Fruit fly (Drosophila melanogaster): Measurements from ENCODE around the gene CG14662.

CG14662 gene

dm6 chr3R:4989150-4990017, 5.4 kb upstream of the CG14662 start (continued):
- no peak for TF ChIP-seq CG10366 (GFP tag; IDR thresholded peaks at IDR 0.05)
- TF ChIP-seq Pdp1 (GFP tag; optimal IDR thresholded peaks at IDR 0.05): peak; percentile 32 to 54
- TF ChIP-seq CG6654 (GFP tag; optimal IDR thresholded peaks at IDR 0.05): peak; percentile 16
- TF ChIP-seq Ada2b (GFP tag; IDR thresholded peaks at IDR 0.05): no peak
- TF ChIP-seq z (GFP tag; IDR thresholded peaks at IDR 0.05): no peak
- TF ChIP-seq CG8089 (GFP tag; optimal IDR thresholded peaks at IDR 0.05): peak; percentile 34
- TF ChIP-seq CG42726 (GFP tag; IDR thresholded peaks at IDR 0.05; ENCODE audit: partially characterized antibody): no peak
- TF ChIP-seq exex (tag; optimal IDR thresholded peaks at IDR 0.05): no peak
- no peak for TF ChIP-seq zfh2 (GFP tag; optimal IDR thresholded peaks at IDR 0.05)
- TF ChIP-seq ssp (GFP tag; IDR thresholded peaks at IDR 0.05): no peak
- peak; percentile 57 for TF ChIP-seq CG2202 (tag; optimal IDR thresholded peaks at IDR 0.05)
- no peak for TF ChIP-seq CG4854 (GFP tag; optimal IDR thresholded peaks at IDR 0.05)
- no peak for TF ChIP-seq CG4730 (GFP tag; IDR thresholded peaks at IDR 0.05)
- peak; percentile 63 for TF ChIP-seq CG2678 (tag; optimal IDR thresholded peaks at IDR 0.05)
- TF ChIP-seq chif (GFP tag; optimal IDR thresholded peaks at IDR 0.05): peak; percentile 62 to 71
- TF ChIP-seq CG11247 (GFP tag; IDR thresholded peaks at IDR 0.05): no peak
- TF ChIP-seq CG15601 (tag; optimal IDR thresholded peaks at IDR 0.05): peak; percentile 50
- TF ChIP-seq Dbx (GFP tag; IDR thresholded peaks at IDR 0.05): no peak
- peak; percentile 36 for TF ChIP-seq twi (tag; optimal IDR thresholded peaks at IDR 0.05)
- TF ChIP-seq CG7786 (GFP tag; optimal IDR thresholded peaks at IDR 0.05): peak; percentile 34
- TF ChIP-seq nerfin-1 (tag; optimal IDR thresholded peaks at IDR 0.05): peak; percentile 36
- peak; percentile 36 for TF ChIP-seq en (GFP tag; optimal IDR thresholded peaks at IDR 0.05)
- no peak for TF ChIP-seq Dip3 (GFP tag; optimal IDR thresholded peaks at IDR 0.05)
- no peak for TF ChIP-seq CG13123 (GFP tag; optimal IDR thresholded peaks at IDR 0.05)
- TF ChIP-seq fd96Cb (tag; optimal IDR thresholded peaks at IDR 0.05): peak; percentile 58
- TF ChIP-seq CG6689 (GFP tag; IDR thresholded peaks at IDR 0.05): no peak
- TF ChIP-seq CG5180 (GFP tag; optimal IDR thresholded peaks at IDR 0.05): peak; percentile 36
- peak; percentile 17 for TF ChIP-seq HLH54F (GFP tag; optimal IDR thresholded peaks at IDR 0.05)
- no peak for TF ChIP-seq her (GFP tag; optimal IDR thresholded peaks at IDR 0.05)
- no peak for TF ChIP-seq peb (GFP tag; IDR thresholded peaks at IDR 0.05)
- TF ChIP-seq CG34224 (GFP tag; IDR thresholded peaks at IDR 0.05; ENCODE audit: partially characterized antibody): no peak
- no peak for TF ChIP-seq Hmr (GFP tag; optimal IDR thresholded peaks at IDR 0.05)
- peak; percentile 11 for TF ChIP-seq Kr (GFP tag; optimal IDR thresholded peaks at IDR 0.05)
- TF ChIP-seq CG12659 (GFP tag; optimal IDR thresholded peaks at IDR 0.05): peak; percentile 23
- TF ChIP-seq Deaf1 (tag; optimal IDR thresholded peaks at IDR 0.05): peak; percentile 21
- TF ChIP-seq ro (GFP tag; IDR thresholded peaks at IDR 0.05): no peak
- no peak for TF ChIP-seq Atf6 (GFP tag; IDR thresholded peaks at IDR 0.05)
- TF ChIP-seq pan (optimal IDR thresholded peaks at IDR 0.05): no peak
- TF ChIP-seq pan (GFP tag; optimal IDR thresholded peaks at IDR 0.05 in 1 of 2, IDR thresholded peaks at IDR 0.05 in 1 of 2): no peak
- TF ChIP-seq dpn (GFP tag; optimal IDR thresholded peaks at IDR 0.05): peak; percentile 29 to 46
- peak in 1 of 3 experiments; percentile 16 for TF ChIP-seq Stat92E (GFP tag; optimal IDR thresholded peaks at IDR 0.05)
- TF ChIP-seq scrt (GFP tag; optimal IDR thresholded peaks at IDR 0.05): no peak
- peak; percentile 18 for TF ChIP-seq Hr3 (GFP tag; optimal IDR thresholded peaks at IDR 0.05)
- TF ChIP-seq Fer2 (tag; optimal IDR thresholded peaks at IDR 0.05): no peak
- TF ChIP-seq CG17361 (GFP tag; IDR thresholded peaks at IDR 0.05): peak; percentile 85
- no peak for TF ChIP-seq Bteb2 (GFP tag; optimal IDR thresholded peaks at IDR 0.05)
- no peak for TF ChIP-seq CG10274 (GFP tag; optimal IDR thresholded peaks at IDR 0.05)
- no peak for TF ChIP-seq CG2116 (GFP tag; optimal IDR thresholded peaks at IDR 0.05)
- peak; percentile 12 for TF ChIP-seq ewg (GFP tag; optimal IDR thresholded peaks at IDR 0.05)
